Fruit fly (Drosophila melanogaster) whole organism: Measurements from ENCODE around the gene CG13369.
A peak's percentile ranks its signal among the peaks of the same experiment; 100 is the strongest.

Experiments
- CG8478 ChIP-seq: fragments of >200 bp; optimal IDR thresholded peaks from 2 replicates; lab custom pipeline; 2018; ENCODE audit warnings: inconsistent platforms
- Dll ChIP-seq: fragments of >200 bp; optimal IDR thresholded peaks from 2 replicates; lab custom pipeline; 2017
- EcR ChIP-seq, 2 experiments: fragments of >200 bp; optimal IDR thresholded peaks; 2 replicates each; lab custom pipeline; 2017; ENCODE audit warnings: missing biosample characterization in 2 of 2, missing genetic modification characterization in 2 of 2, missing genetic modification reagents in 2 of 2
- pan ChIP-seq: fragments of >200 bp; optimal IDR thresholded peaks from 2 replicates; lab custom pipeline; 2017
- psq ChIP-seq: fragments of >200 bp; optimal IDR thresholded peaks from 2 replicates; lab custom pipeline; 2017
- usp ChIP-seq: fragments of >200 bp; optimal IDR thresholded peaks from 2 replicates; lab custom pipeline; 2017; ENCODE audit warnings: missing biosample characterization, missing genetic modification characterization, mixed read lengths

CG13369 gene

DNA sequence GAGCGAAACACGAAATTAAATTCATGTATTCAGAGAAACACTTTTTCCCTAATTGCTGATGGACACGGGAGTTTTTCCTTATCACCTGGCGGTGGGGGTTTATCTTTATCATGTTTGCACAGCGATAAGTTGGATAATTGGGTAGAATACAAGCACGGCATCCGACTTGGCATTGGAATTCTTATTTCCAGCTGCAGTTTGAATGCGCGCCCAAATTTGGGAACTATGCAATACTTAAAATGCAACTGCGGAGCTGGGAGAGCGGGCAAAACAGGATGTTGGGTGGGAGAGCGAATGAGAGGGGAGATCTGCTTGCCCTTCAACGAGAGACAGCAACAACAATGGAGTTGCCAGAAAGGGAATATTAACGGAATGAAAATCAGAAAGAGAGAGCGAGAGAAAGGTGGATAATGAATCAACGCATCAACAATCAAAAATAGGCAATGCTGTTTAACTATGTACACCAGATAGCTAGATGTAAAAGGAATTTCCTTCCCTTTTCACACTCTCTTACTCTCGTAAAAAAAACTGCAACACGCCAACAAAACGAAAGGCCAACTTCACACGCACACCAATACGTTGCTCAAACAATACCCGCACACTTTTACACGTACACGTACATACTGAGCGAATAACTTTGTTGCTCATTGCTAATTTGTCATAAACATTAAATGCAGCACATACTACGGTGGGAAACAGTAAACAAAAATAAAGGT, 6.3 kb upstream of the CG13369 start:
- TF ChIP-seq CG8478 (no peak), pan (lab: Kevin White, UChicago) (no peak), psq (no peak), EcR (GFP tag; optimal IDR thresholded peaks at IDR 0.05; lab: Kevin White, UChicago) (no peak), usp (GFP tag; lab: Kevin White, UChicago) (no peak), Dll (lab: Kevin White, UChicago) (no peak)

DNA sequence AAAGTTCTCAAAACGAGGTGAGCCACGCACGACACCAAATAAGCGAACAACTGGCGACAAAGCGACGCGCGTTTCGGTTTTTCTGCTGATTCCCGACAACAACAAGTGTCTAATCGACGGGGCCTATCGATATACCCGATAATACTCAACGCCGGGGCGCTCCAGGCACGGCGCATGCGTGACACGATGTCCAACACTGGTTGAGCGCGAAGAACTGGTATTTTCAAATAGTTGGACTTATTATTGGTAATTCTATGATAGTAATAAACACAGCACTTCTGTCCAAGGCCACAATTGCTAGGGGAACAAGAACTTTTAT, 5.8 kb upstream of the CG13369 start:
- TF ChIP-seq usp (GFP tag; lab: Kevin White, UChicago) (no peak), psq (no peak), Dll (lab: Kevin White, UChicago) (no peak), pan (lab: Kevin White, UChicago) (no peak), EcR (GFP tag; optimal IDR thresholded peaks at IDR 0.05; lab: Kevin White, UChicago) (no peak), CG8478 (no peak)

DNA sequence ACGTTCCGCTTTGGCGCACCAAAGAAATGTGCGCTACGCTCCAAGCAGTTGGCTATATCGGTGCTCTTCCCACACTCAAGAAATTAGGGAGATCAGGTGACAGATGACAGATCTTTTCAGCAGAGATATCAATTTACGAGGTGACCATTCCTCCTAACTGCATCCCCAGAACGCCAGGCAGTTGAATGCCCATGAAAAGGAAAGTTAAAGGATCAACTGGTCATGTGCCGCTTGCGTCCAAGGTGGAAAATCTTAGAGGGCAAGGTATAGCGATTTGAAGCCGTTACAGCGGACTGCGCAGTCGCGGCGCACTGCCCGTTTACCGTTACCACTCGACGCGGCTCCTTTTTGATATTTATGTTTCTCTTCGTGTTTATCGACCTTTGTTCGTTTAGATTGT, 4.7 kb upstream of the CG13369 start:
- TF ChIP-seq EcR (GFP tag; optimal IDR thresholded peaks at IDR 0.05; lab: Kevin White, UChicago) (no peak), pan (lab: Kevin White, UChicago) (no peak), usp (GFP tag; lab: Kevin White, UChicago) (no peak), CG8478 (no peak), Dll (lab: Kevin White, UChicago) (no peak), psq (no peak)

DNA sequence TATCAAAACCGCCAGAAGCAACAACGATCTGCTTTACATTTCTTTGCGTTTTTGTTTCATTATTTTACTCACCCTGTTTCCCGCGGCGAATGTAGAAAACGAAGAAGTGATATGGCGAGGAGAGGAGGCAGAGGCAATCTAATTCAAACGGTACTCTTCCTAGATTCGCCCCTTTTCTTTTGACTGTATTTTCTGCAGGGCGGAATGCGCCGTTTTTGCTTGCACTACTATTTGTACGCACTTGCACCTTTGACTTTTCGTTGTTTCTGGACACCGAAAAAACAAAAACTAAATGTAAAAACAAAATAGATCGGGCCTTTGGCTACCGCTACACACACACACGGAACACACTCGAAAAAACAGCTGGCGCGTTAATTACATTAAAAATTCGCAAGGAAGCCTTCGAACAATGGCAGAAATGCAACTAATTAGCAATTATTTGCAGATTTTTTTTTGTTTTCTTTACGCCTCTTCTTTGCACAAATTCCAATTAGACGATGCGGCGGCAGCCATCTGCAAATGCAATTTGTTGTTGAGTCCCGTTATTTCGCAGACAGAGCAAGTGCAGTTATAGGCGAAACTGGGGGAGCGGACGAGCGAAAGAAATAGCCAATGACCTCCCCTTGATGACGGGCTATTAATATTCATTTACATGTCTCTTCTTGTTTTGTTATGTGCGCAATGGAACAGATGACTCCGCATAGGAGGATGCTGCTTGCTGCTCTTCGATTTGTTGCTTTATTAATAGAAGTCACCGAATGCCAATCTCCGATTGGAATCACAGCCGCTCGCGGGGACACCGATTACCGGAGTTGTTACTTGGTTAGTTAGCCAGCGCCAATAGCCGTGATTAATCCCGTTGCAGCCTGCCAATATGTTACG, 3.8 kb upstream of the CG13369 start:
- TF ChIP-seq pan (lab: Kevin White, UChicago): no peak
- peak in 1 of 2 experiments; percentile 59 for TF ChIP-seq EcR (GFP tag; optimal IDR thresholded peaks at IDR 0.05; lab: Kevin White, UChicago)

DNA sequence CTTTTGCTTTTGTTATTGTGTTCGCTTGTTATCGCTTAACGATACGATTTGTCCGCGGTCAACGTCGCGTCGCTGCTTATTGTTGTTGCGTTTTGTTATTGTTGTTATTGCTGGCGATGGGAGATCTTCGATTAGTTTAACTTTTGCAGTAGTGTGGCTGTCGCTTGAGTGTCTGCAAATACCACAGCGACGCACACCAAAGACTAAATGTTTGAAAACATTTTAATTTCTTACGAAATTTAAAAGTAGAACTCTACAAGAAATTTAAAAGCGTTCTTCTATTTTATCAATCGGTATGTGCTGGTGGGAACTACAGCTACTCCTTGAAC, 3.2 kb upstream of the CG13369 start, which contains the start of gene spdi:
Gene spdi (minus strand): TSS at position 94 of the 329 bp plus-strand sequence.
- TF ChIP-seq usp (GFP tag; lab: Kevin White, UChicago): no peak
- TF ChIP-seq psq: no peak
- no peak for TF ChIP-seq Dll (lab: Kevin White, UChicago)
- TF ChIP-seq CG8478: no peak
- TF ChIP-seq pan (lab: Kevin White, UChicago): no peak

DNA sequence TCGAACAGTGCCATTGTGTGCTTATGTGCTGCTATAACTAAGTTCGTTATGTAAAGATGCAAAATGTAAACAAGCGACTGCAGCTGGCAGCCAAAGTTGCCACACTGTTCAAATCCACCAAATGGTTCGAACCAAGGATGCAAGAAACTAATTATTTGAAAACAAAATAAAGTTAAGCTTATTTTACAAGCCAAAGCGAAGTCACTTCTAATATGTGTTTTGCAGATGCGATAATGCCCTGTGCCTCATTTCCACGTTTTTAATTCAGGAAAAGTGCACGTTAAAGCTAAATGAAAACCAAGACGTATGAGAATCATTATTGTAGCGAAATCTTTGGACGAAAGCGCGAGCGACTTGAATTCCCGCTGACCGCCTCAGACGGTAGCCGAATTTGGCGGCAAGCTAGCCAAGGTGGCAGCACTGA, 2.1 kb upstream of the CG13369 start, which contains the start of the genes CG13365 and Vsp37A:
Gene CG13365 (minus strand): TSS at position 84 of the 424 bp plus-strand sequence.
Gene Vsp37A (plus strand): TSS at position 399 of the 424 bp plus-strand sequence.
- no peak for TF ChIP-seq psq
- no peak for TF ChIP-seq usp (GFP tag; lab: Kevin White, UChicago)
- no peak for TF ChIP-seq pan (lab: Kevin White, UChicago)
- no peak for TF ChIP-seq Dll (lab: Kevin White, UChicago)
- TF ChIP-seq CG8478: no peak
- TF ChIP-seq EcR (GFP tag; optimal IDR thresholded peaks at IDR 0.05; lab: Kevin White, UChicago): no peak

DNA sequence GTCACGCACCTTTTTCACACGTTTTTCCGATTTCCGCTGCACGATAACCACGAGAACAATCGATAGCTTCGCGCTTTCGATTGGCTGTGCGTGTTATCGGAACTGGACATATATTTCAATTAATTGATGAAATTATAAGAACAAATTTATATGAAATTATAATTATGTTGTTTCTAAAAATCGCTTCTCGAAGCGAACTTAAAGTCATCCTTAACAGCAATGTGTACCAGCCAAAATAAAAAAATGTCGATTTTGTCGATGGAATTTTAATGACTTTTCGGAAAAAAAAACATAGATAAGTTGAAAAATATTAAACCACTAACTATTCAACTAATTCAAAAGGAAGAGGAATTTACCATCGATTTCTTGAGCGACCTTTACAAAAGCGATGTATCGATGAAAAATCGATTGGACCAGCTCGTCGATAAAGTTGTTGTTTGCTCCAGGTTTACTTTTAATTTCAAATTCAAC, 1.9 kb downstream of the CG13369 start, which contains the start of the genes CG13364 and Hinfp:
Gene CG13364 (minus strand): TSS at position 47 of the 471 bp plus-strand sequence.
Gene Hinfp (plus strand): TSS at position 386 of the 471 bp plus-strand sequence.
- TF ChIP-seq pan (lab: Kevin White, UChicago): no peak
- no peak for TF ChIP-seq EcR (GFP tag; optimal IDR thresholded peaks at IDR 0.05; lab: Kevin White, UChicago)

DNA sequence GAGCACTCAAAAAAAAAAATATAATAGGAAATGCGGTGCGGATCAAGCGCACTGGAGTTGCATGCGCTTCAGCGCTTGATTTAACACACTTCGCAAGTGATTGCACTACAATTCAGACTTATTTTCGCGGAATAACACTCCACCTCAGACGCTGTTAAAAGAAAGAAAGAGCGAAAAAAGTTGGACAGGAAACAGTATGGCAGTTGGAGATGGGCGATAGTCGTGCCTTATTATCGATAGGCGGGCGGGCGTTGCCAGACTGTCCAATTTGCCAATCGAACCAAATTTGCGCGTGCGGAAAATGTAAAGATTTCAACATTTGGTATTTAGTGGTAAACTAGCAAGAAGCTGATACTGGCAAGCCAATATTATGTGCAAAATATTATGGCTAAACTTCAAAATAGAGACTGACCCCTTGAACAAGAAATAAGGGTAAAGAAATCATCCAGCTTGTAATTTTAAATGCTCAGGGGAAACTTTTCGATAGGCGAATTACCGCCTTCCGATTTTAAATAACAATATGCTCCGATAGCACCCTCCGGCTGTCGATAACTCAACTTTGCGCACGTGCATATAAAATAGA, 6.1 kb downstream of the CG13369 start, which contains the start of the genes RpL36 and Mybbp1A:
Gene RpL36 (minus strand): TSS at position 245 of the 583 bp plus-strand sequence.
Gene Mybbp1A (plus strand): TSS at position 535 of the 583 bp plus-strand sequence.
- TF ChIP-seq CG8478 (no peak), psq (no peak), EcR (GFP tag; optimal IDR thresholded peaks at IDR 0.05; lab: Kevin White, UChicago) (no peak), pan (lab: Kevin White, UChicago) (no peak), Dll (lab: Kevin White, UChicago) (no peak), usp (GFP tag; lab: Kevin White, UChicago) (no peak)

DNA sequence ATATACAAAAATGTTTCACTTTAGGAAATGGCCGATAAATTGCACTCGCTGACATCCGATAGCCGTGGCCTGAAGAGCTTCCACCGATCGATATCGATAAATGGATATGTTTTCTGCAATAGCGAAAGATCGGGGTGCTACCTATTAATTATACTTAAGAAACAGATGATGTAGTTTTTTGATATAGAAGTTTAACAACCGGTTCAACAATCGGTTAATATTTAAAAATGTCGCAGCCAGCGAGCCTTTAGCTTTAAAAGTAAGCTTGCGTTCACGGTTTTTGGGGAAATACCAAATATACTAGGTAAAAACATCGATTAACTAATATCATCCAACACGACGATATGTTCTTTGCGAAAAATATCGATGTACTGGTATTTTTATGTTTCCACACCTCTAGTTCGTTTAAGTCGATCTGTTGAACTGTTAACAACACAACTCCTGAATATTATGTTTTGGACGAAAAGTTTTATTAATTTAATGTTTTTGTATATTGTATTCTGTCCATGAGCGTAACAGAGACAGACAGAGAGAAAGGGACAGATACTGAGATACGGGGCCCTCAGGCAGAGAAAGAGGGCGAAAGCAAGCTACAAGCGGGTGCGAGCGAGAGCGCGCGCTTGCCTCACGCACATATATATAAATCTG, 12.4 kb downstream of the CG13369 start, which contains the start of gene Dredd:
Gene Dredd (minus strand): TSS at position 51 of the 648 bp plus-strand sequence.
- no peak for TF ChIP-seq usp (GFP tag; lab: Kevin White, UChicago)
- TF ChIP-seq pan (lab: Kevin White, UChicago): no peak
- no peak for TF ChIP-seq CG8478
- no peak for TF ChIP-seq EcR (GFP tag; optimal IDR thresholded peaks at IDR 0.05; lab: Kevin White, UChicago)
- TF ChIP-seq psq: no peak
- no peak for TF ChIP-seq Dll (lab: Kevin White, UChicago)

DNA sequence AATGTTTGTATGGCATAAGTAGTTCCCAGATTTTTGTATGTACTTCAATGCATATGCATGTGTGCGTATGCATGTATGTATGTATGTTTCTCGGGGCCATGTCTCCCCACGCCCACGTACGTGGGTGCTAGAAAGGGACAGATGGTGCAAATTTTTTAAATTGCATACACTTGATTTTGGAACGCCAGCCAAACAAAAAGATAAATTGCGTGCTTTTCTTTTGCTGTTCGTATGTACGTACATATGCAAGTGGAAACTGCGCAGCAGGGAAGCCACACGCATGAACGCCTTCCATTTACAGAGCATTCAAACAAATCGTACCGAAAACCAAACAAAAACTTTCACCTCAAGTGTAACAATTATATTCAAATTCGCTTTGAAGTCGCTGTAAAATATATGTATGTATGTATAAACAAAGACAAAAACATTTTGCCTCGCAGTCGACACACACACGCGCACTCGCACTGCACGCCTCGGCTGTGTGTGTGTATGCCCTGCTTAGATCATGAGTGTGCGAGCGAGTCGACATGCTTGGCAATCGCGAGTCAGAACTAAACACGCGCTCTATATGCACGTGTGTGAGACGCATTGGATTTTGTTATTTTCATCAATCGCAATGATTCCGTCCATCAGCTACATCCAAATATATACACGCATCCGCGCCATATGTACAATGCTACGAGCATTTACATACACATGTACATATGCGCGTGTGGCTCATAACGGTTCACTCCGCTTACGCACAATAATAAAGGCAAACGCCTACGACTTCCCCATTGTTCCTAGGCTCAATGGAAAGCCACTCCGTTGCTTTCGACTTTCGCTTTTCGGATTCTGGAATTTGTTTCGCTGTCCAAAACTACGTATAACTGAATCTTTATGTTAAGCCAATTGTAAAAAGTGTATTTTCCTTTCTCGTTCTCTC, 13.6 kb downstream of the CG13369 start:
- TF ChIP-seq usp (GFP tag; lab: Kevin White, UChicago) (no peak), CG8478 (peak; percentile 29)
